Worm (Caenorhabditis elegans): ENCODE data around the gene col-141.
A peak's percentile ranks its signal among the peaks of the same experiment; 100 is the strongest.

Gene col-141

ce11 chrV:6874735-6875134 is 45.2 kb downstream of the col-141 start:
- TF ChIP-seq lin-32 (GFP tag; optimal IDR thresholded peaks at IDR 0.05) (no peak), hlh-1 (tag; optimal IDR thresholded peaks at IDR 0.05) (peak; percentile 65), cnd-1 (tag; optimal IDR thresholded peaks at IDR 0.05) (no peak), nhr-28 (tag; optimal IDR thresholded peaks at IDR 0.05) (no peak), unc-62 (GFP tag; optimal IDR thresholded peaks at IDR 0.05) (peak; percentile 69), sem-2 (GFP tag; optimal IDR thresholded peaks at IDR 0.05) (no peak), lsy-2 (tag; optimal IDR thresholded peaks at IDR 0.05) (no peak), lin-13 (tag; optimal IDR thresholded peaks at IDR 0.05) (no peak), elt-3 (tag; optimal IDR thresholded peaks at IDR 0.05) (no peak)

- TF ChIP-seq ztf-11 (tag; optimal IDR thresholded peaks at IDR 0.05) (no peak), nhr-237 (tag; optimal IDR thresholded peaks at IDR 0.05) (no peak), cnd-1 (tag; optimal IDR thresholded peaks at IDR 0.05) (no peak), zip-8 (tag; optimal IDR thresholded peaks at IDR 0.05) (no peak), blmp-1 (tag; optimal IDR thresholded peaks at IDR 0.05) (no peak), unc-39 (tag; optimal IDR thresholded peaks at IDR 0.05) (no peak), sem-2 (GFP tag; optimal IDR thresholded peaks at IDR 0.05) (no peak), M03D4.4 (tag; optimal IDR thresholded peaks at IDR 0.05) (no peak), elt-3 (tag; optimal IDR thresholded peaks at IDR 0.05) (no peak), snpc-4 (tag; optimal IDR thresholded peaks at IDR 0.05) (no peak), lsy-2 (tag; optimal IDR thresholded peaks at IDR 0.05) (no peak), nhr-28 (tag; optimal IDR thresholded peaks at IDR 0.05) (no peak), mep-1 (tag; optimal IDR thresholded peaks at IDR 0.05) (no peak), tbx-8 (GFP tag; optimal IDR thresholded peaks at IDR 0.05) (no peak)
These were observed 46.3 kb downstream of the col-141 start for ce11 chrV:6875795-6876194.

- peak; percentile 16 for TF ChIP-seq ces-1 (GFP tag; optimal IDR thresholded peaks at IDR 0.05)
- TF ChIP-seq cnd-1 (tag; optimal IDR thresholded peaks at IDR 0.05), result no peak
- no peak for TF ChIP-seq lin-13 (tag; optimal IDR thresholded peaks at IDR 0.05)
- peak; percentile 0 for TF ChIP-seq pha-4 (tag; optimal IDR thresholded peaks at IDR 0.05)
- no peak for TF ChIP-seq unc-39 (tag; optimal IDR thresholded peaks at IDR 0.05)
- TF ChIP-seq nhr-76 (tag; optimal IDR thresholded peaks at IDR 0.05), result no peak
- peak; percentile 59 for TF ChIP-seq ham-2 (GFP tag; optimal IDR thresholded peaks at IDR 0.05)
- peak; percentile 75 for TF ChIP-seq elt-1 (tag; optimal IDR thresholded peaks at IDR 0.05; ENCODE audit: borderline replicate concordance, insufficient read depth)
- TF ChIP-seq zip-8 (tag; optimal IDR thresholded peaks at IDR 0.05), result no peak
- no peak for TF ChIP-seq ztf-11 (tag; optimal IDR thresholded peaks at IDR 0.05)
These were observed 47.4 kb downstream of the col-141 start for ce11 chrV:6876763-6877515.

DNA sequence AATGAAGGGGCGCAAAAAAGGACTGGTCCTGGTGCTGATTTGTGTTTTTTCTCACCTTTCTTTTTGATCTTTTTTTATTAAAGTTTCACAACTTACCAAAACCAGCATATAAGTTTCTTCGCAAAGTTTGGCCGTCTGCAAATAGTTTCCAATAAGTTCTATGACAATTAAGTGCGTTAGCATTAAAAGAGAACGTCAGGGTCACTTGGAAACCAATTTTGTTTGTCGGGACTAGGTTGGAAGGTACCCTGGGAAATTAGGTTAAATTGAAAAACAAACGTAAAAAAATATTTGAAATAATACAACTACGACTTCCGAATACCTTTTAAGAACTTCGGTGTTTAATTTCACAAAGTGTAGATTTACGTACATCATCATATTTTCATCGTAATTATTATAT is 49.1 kb downstream of the col-141 start:
- TF ChIP-seq sem-2 (GFP tag; optimal IDR thresholded peaks at IDR 0.05) (no peak), flh-1 (GFP tag; optimal IDR thresholded peaks at IDR 0.05) (no peak), zip-8 (tag; optimal IDR thresholded peaks at IDR 0.05) (no peak), unc-62 (GFP tag; optimal IDR thresholded peaks at IDR 0.05) (no peak), nhr-76 (tag; optimal IDR thresholded peaks at IDR 0.05) (no peak), lin-32 (GFP tag; optimal IDR thresholded peaks at IDR 0.05) (no peak), mab-5 (tag; optimal IDR thresholded peaks at IDR 0.05) (no peak), snpc-4 (tag; optimal IDR thresholded peaks at IDR 0.05) (no peak), nhr-28 (tag; optimal IDR thresholded peaks at IDR 0.05) (no peak), nhr-237 (tag; optimal IDR thresholded peaks at IDR 0.05) (no peak)

DNA sequence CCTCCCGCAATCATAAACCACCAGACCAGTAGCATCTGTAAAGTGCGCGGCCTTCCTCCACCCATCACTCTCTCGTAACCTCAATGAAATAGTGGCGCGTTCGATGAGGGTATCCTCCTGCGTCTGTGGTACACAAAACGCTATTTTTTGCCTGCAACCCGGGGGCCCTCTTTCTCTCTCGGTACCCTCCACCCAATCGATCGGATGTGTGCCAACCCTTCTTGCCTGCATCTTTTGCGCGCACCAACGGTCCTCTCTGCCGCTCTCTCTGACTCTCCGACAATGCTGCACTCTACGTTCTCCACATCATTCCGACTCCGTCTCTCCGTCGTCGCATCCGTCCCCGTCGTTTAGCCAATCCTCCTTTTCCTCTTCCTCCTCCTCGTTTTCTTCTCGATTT is 50.0 kb downstream of the col-141 start:
- TF ChIP-seq lin-13 (tag; optimal IDR thresholded peaks at IDR 0.05), result peak; percentile 20
- TF ChIP-seq mep-1 (tag; optimal IDR thresholded peaks at IDR 0.05), result peak; percentile 62
- peak; percentile 70 for TF ChIP-seq cnd-1 (tag; optimal IDR thresholded peaks at IDR 0.05)
- TF ChIP-seq unc-39 (tag; optimal IDR thresholded peaks at IDR 0.05), result peak; percentile 65
- no peak for TF ChIP-seq nhr-12 (tag; optimal IDR thresholded peaks at IDR 0.05)
- peak; percentile 43 for TF ChIP-seq nhr-237 (tag; optimal IDR thresholded peaks at IDR 0.05)
- no peak for TF ChIP-seq elt-1 (tag; optimal IDR thresholded peaks at IDR 0.05; ENCODE audit: borderline replicate concordance, insufficient read depth)
- peak; percentile 78 for TF ChIP-seq nhr-2 (tag; optimal IDR thresholded peaks at IDR 0.05)
- peak; percentile 15 for TF ChIP-seq ztf-11 (tag; optimal IDR thresholded peaks at IDR 0.05)
- TF ChIP-seq unc-120 (tag; optimal IDR thresholded peaks at IDR 0.05; ENCODE audit: poor library complexity, severe bottlenecking), result peak; percentile 90
- peak; percentile 33 for TF ChIP-seq ceh-43 (GFP tag; optimal IDR thresholded peaks at IDR 0.05)
- peak; percentile 76 for TF ChIP-seq drap-1 (GFP tag; optimal IDR thresholded peaks at IDR 0.05)
- TF ChIP-seq bed-3 (GFP tag; optimal IDR thresholded peaks at IDR 0.05), result no peak
- peak; percentile 52 for TF ChIP-seq ces-1 (GFP tag; optimal IDR thresholded peaks at IDR 0.05)
- no peak for TF ChIP-seq sem-2 (GFP tag; optimal IDR thresholded peaks at IDR 0.05)
- peak; percentile 53 for TF ChIP-seq ceh-83 (GFP tag; optimal IDR thresholded peaks at IDR 0.05)
- TF ChIP-seq pha-4 (tag; optimal IDR thresholded peaks at IDR 0.05), result peak; percentile 69
- peak; percentile 80 for TF ChIP-seq unc-62 (GFP tag; optimal IDR thresholded peaks at IDR 0.05)
- no peak for TF ChIP-seq tbx-8 (GFP tag; optimal IDR thresholded peaks at IDR 0.05)
- TF ChIP-seq ham-2 (GFP tag; optimal IDR thresholded peaks at IDR 0.05), result peak; percentile 80
- peak; percentile 33 for TF ChIP-seq M03D4.4 (tag; optimal IDR thresholded peaks at IDR 0.05)
- TF ChIP-seq lsy-2 (tag; optimal IDR thresholded peaks at IDR 0.05), result peak; percentile 55
- peak; percentile 22 for TF ChIP-seq lin-32 (GFP tag; optimal IDR thresholded peaks at IDR 0.05)
- no peak for TF ChIP-seq flh-1 (GFP tag; optimal IDR thresholded peaks at IDR 0.05)
- TF ChIP-seq mls-2 (tag; optimal IDR thresholded peaks at IDR 0.05), result peak; percentile 86
- TF ChIP-seq sptf-1 (tag; optimal IDR thresholded peaks at IDR 0.05), result peak; percentile 69
- peak; percentile 34 for TF ChIP-seq ceh-39 (tag; optimal IDR thresholded peaks at IDR 0.05)
- peak; percentile 61 for TF ChIP-seq hlh-1 (tag; optimal IDR thresholded peaks at IDR 0.05)

Data from whole organism, mixed stage, embryonic.